Fruit fly (Drosophila melanogaster): ENCODE results near the gene Clp.

The Clp gene

dm6 chr2L:827516-828362 is 8.0 kb downstream of the Clp start (continued):
- TF ChIP-seq CG6175 (GFP tag; IDR thresholded peaks at IDR 0.05) (no peak), CG11723 (GFP tag; optimal IDR thresholded peaks at IDR 0.05) (no peak), Oaz (GFP tag; IDR thresholded peaks at IDR 0.05) (no peak), CG2712 (tag; optimal IDR thresholded peaks at IDR 0.05) (peak; percentile 63), CG12769 (tag; optimal IDR thresholded peaks at IDR 0.05) (no peak), CG17359 (tag; optimal IDR thresholded peaks at IDR 0.05) (peak; percentile 25), phol (tag; optimal IDR thresholded peaks at IDR 0.05) (peak; percentile 52), Atf6 (GFP tag; IDR thresholded peaks at IDR 0.05) (no peak), z (GFP tag; IDR thresholded peaks at IDR 0.05) (no peak), CG1024 (GFP tag; IDR thresholded peaks at IDR 0.05) (no peak), CG17361 (GFP tag; IDR thresholded peaks at IDR 0.05) (peak; percentile 56; the same call in 2 of the 3 replicates), trem (tag; optimal IDR thresholded peaks at IDR 0.05) (peak; percentile 8), dimm (GFP tag; IDR thresholded peaks at IDR 0.05) (no peak), ttk (GFP tag; IDR thresholded peaks at IDR 0.05) (no peak), hbn (GFP tag; IDR thresholded peaks at IDR 0.05; ENCODE audit: partially characterized antibody) (no peak), CG34224 (GFP tag; IDR thresholded peaks at IDR 0.05; ENCODE audit: partially characterized antibody) (no peak), Dref (GFP tag; IDR thresholded peaks at IDR 0.05) (no peak), sr (GFP tag; IDR thresholded peaks at IDR 0.05) (no peak), CG11085 (GFP tag; IDR thresholded peaks at IDR 0.05) (no peak), exex (tag; optimal IDR thresholded peaks at IDR 0.05) (peak; percentile 61), Ptx1 (GFP tag; IDR thresholded peaks at IDR 0.05) (no peak), Camta (GFP tag; optimal IDR thresholded peaks at IDR 0.05) (no peak), CG7745 (tag; optimal IDR thresholded peaks at IDR 0.05) (no peak), HLHmδ (GFP tag; optimal IDR thresholded peaks at IDR 0.05) (no peak), NfI (GFP tag; optimal IDR thresholded peaks at IDR 0.05) (no peak), CG10274 (GFP tag; optimal IDR thresholded peaks at IDR 0.05) (no peak), chif (GFP tag; optimal IDR thresholded peaks at IDR 0.05) (peak; percentile 7 to 34), rib (GFP tag; IDR thresholded peaks at IDR 0.05) (no peak), ato (GFP tag; IDR thresholded peaks at IDR 0.05; ENCODE audit: partially characterized antibody) (no peak), HLH54F (GFP tag; optimal IDR thresholded peaks at IDR 0.05) (no peak), crp (GFP tag; optimal IDR thresholded peaks at IDR 0.05) (no peak), CG7928 (GFP tag; optimal IDR thresholded peaks at IDR 0.05) (no peak), org-1 (GFP tag; optimal IDR thresholded peaks at IDR 0.05) (peak; percentile 46), CG32767 (GFP tag; IDR thresholded peaks at IDR 0.05) (peak; percentile 27; the same call in 1 of the 2 replicates), CG1602 (GFP tag; optimal IDR thresholded peaks at IDR 0.05) (peak; percentile 49), vfl (GFP tag; optimal IDR thresholded peaks at IDR 0.05) (no peak), nau (GFP tag; optimal IDR thresholded peaks at IDR 0.05) (no peak), Aef1 (GFP tag; IDR thresholded peaks at IDR 0.05) (no peak), cg (GFP tag; optimal IDR thresholded peaks at IDR 0.05) (no peak), CG34376 (GFP tag; optimal IDR thresholded peaks at IDR 0.05) (no peak), eve (GFP tag; optimal IDR thresholded peaks at IDR 0.05) (no peak), crol (GFP tag; IDR thresholded peaks at IDR 0.05) (no peak), CG12236 (GFP tag; optimal IDR thresholded peaks at IDR 0.05) (no peak), Six4 (GFP tag; optimal IDR thresholded peaks at IDR 0.05) (peak; percentile 7), Hr39 (optimal IDR thresholded peaks at IDR 0.05) (no peak), CG18011 (GFP tag; optimal IDR thresholded peaks at IDR 0.05) (no peak), CG7556 (GFP tag; optimal IDR thresholded peaks at IDR 0.05) (peak; percentile 57), CG31365 (tag; optimal IDR thresholded peaks at IDR 0.05) (no peak), Dip2 (GFP tag; IDR thresholded peaks at IDR 0.05) (no peak), CG10462 (GFP tag; optimal IDR thresholded peaks at IDR 0.05) (peak; percentile 32)
